Fruit fly (Drosophila melanogaster): Measurements from ENCODE around the gene nero.

Gene nero

DNA sequence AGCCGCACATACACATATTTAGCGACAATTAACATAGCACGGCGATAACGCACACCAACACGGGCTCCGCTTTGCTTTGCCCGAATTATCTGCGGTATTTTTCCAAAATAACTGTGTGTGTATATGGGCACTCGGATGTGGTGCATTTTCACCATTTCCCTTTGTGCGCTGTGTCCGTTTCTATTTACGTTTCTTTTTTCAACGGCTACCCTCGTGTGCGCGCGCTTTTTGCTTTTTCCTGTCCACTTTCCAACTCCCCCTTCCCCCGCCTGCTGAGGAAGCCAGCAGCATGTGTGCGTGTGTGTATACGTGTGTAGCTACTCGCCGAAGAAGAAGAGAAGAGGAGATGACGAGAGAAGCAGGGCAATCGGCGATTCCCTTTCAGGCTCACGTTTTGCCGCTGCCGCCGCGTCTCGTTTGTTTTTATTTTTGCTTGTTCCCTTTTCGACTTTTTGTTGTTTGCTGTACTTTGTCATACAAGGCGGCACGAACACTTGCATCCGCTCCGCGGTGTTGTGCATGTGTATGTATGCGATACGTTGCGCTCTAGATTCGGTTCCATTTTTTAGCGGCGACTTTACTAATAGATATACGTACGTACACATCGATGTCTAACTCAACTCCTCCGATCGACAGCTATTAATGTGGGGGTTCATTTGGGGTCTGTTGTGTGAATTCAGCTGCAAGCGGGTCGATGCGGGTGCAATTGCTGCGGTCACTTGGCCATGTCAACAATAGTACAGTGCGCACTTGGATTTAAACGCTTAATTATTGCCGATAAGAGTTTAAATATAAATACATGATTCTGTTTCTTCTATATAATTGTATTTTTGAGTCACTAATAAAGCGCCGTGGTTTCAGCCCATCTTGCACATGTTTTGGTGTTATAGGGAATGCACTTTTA lies 987 bp upstream of the nero start (continued):
- TF ChIP-seq CG17912 (GFP tag; optimal IDR thresholded peaks at IDR 0.05) (peak; percentile 38), Stat92E (GFP tag; optimal IDR thresholded peaks at IDR 0.05) (peak in 1 of 3 experiments; percentile 27), exex (tag; optimal IDR thresholded peaks at IDR 0.05) (peak; percentile 59), dm (GFP tag; optimal IDR thresholded peaks at IDR 0.05) (peak; percentile 55), Antp (GFP tag; optimal IDR thresholded peaks at IDR 0.05) (peak; percentile 9), toy (GFP tag; IDR thresholded peaks at IDR 0.05) (no peak), luna (GFP tag; optimal IDR thresholded peaks at IDR 0.05) (no peak), br (optimal IDR thresholded peaks at IDR 0.05) (no peak), CG4854 (GFP tag; optimal IDR thresholded peaks at IDR 0.05) (no peak), CkIIα-i1 (GFP tag; IDR thresholded peaks at IDR 0.05) (no peak), slp2 (GFP tag; optimal IDR thresholded peaks at IDR 0.05) (no peak), scrt (GFP tag; optimal IDR thresholded peaks at IDR 0.05) (peak; percentile 14), bsh (GFP tag; optimal IDR thresholded peaks at IDR 0.05) (peak in 1 of 2 experiments; percentile 60), insv (GFP tag; optimal IDR thresholded peaks at IDR 0.05) (peak in 1 of 2 experiments; percentile 13), Med (GFP tag) (peak; percentile 60), cg (GFP tag; optimal IDR thresholded peaks at IDR 0.05) (peak; percentile 96), CHES-1-like (GFP tag; optimal IDR thresholded peaks at IDR 0.05) (peak; percentile 33), vnd (GFP tag; IDR thresholded peaks at IDR 0.05; ENCODE audit: partially characterized antibody) (no peak), CG6765 (GFP tag; optimal IDR thresholded peaks at IDR 0.05) (peak; percentile 13), pfk (GFP tag; optimal IDR thresholded peaks at IDR 0.05) (peak; percentile 42), wor (GFP tag; IDR thresholded peaks at IDR 0.05) (no peak), Sox100B (GFP tag; optimal IDR thresholded peaks at IDR 0.05) (no peak), Fer1 (GFP tag; optimal IDR thresholded peaks at IDR 0.05) (peak; percentile 60), rib (GFP tag; IDR thresholded peaks at IDR 0.05) (no peak), oc (tag; optimal IDR thresholded peaks at IDR 0.05) (peak; percentile 7), CG12155 (GFP tag; optimal IDR thresholded peaks at IDR 0.05) (peak; percentile 100), Hr78 (GFP tag; optimal IDR thresholded peaks at IDR 0.05) (peak in 1 of 2 experiments; percentile 66), CG34376 (GFP tag; optimal IDR thresholded peaks at IDR 0.05) (peak; percentile 20), Hmx (GFP tag; optimal IDR thresholded peaks at IDR 0.05) (no peak), Ets97D (GFP tag; optimal IDR thresholded peaks at IDR 0.05) (peak; percentile 34), Vsx1 (GFP tag; optimal IDR thresholded peaks at IDR 0.05) (peak; percentile 9), CG10431 (GFP tag; optimal IDR thresholded peaks at IDR 0.05) (no peak), chn (GFP tag; optimal IDR thresholded peaks at IDR 0.05) (peak; percentile 7), sim (GFP tag; IDR thresholded peaks at IDR 0.05) (no peak), sens (GFP tag) (peak; percentile 80), CG1233 (GFP tag; optimal IDR thresholded peaks at IDR 0.05) (no peak), CG2889 (GFP tag; IDR thresholded peaks at IDR 0.05) (no peak), sug (tag; optimal IDR thresholded peaks at IDR 0.05) (peak; percentile 54), CG6813 (GFP tag; optimal IDR thresholded peaks at IDR 0.05) (peak; percentile 32), CG1647 (GFP tag; optimal IDR thresholded peaks at IDR 0.05) (no peak), CG2199 (GFP tag; IDR thresholded peaks at IDR 0.05) (no peak), pzg (GFP tag; optimal IDR thresholded peaks at IDR 0.05) (peak; percentile 28), CG2116 (GFP tag; optimal IDR thresholded peaks at IDR 0.05) (peak; percentile 8), sd (tag; optimal IDR thresholded peaks at IDR 0.05) (peak; percentile 92), pan (optimal IDR thresholded peaks at IDR 0.05) (no peak), pan (GFP tag; optimal IDR thresholded peaks at IDR 0.05 in 1 of 2, IDR thresholded peaks at IDR 0.05 in 1 of 2) (no peak), CG7357 (GFP tag; IDR thresholded peaks at IDR 0.05) (0 out of 3 replicates have a peak, but pooled peaks have one; percentile 3), D (optimal IDR thresholded peaks at IDR 0.05) (peak; percentile 34), D (GFP tag; optimal IDR thresholded peaks at IDR 0.05) (no peak)
